Worm (Caenorhabditis elegans) whole organism, L2 larva: Measurements from ENCODE around the gene set-25.

Experiments used
- C34F6.9 ChIP-seq: fragments of 150-350 bp; optimal IDR thresholded peaks from 2 replicates; lab custom pipeline; 2014; ENCODE audit warnings: missing biosample characterization, missing genetic modification characterization
- F13H6.1 ChIP-seq: sonication (generic microtip); optimal IDR thresholded peaks from 2 replicates; lab custom pipeline; 2016; ENCODE audit warnings: missing genetic modification characterization, missing compliant biosample characterization
- R02D3.7 ChIP-seq: fragments of 150-350 bp; optimal IDR thresholded peaks from 2 replicates; lab custom pipeline; 2014; ENCODE audit warnings: missing biosample characterization, missing genetic modification characterization
- Y55F3AM.14 ChIP-seq: fragments of 200-800 bp; sonication (Bioruptor generic); optimal IDR thresholded peaks from 2 replicates; lab custom pipeline; 2018; ENCODE audit warnings: mild to moderate bottlenecking, missing genetic modification characterization, missing compliant biosample characterization
- ZK546.5 ChIP-seq: sonication (generic microtip); optimal IDR thresholded peaks from 2 replicates; lab custom pipeline; 2017; ENCODE audit warnings: missing biosample characterization, missing genetic modification characterization
- alr-1 ChIP-seq: fragments of 150-350 bp; optimal IDR thresholded peaks from 2 replicates; lab custom pipeline; 2014; ENCODE audit warnings: missing biosample characterization, missing genetic modification characterization
- aly-2 ChIP-seq: fragments of 150-350 bp; optimal IDR thresholded peaks from 2 replicates; lab custom pipeline; 2014; ENCODE audit warnings: missing biosample characterization, missing genetic modification characterization
- ama-1 ChIP-seq: fragments of 150-350 bp; optimal IDR thresholded peaks from 2 replicates; lab custom pipeline; 2018; ENCODE audit warnings: inconsistent platforms
- blmp-1 ChIP-seq: sonication (generic microtip); optimal IDR thresholded peaks from 2 replicates; lab custom pipeline; 2017; ENCODE audit warnings: missing genetic modification characterization, mild to moderate bottlenecking, missing compliant biosample characterization, antibody characterized with exemption, moderate library complexity; ENCODE audit not compliant: insufficient read depth
- ceh-16 ChIP-seq: fragments of 150-350 bp; optimal IDR thresholded peaks from 2 replicates; lab custom pipeline; 2014; ENCODE audit warnings: missing biosample characterization, missing genetic modification characterization
- ceh-82 ChIP-seq: fragments of 150-350 bp; optimal IDR thresholded peaks from 2 replicates; lab custom pipeline; 2014; ENCODE audit warnings: missing biosample characterization, missing genetic modification characterization
- crh-2 ChIP-seq: sonication (generic microtip); optimal IDR thresholded peaks from 2 replicates; lab custom pipeline; 2017; ENCODE audit warnings: missing biosample characterization, missing genetic modification characterization
- dmd-4 ChIP-seq: sonication (generic microtip); optimal IDR thresholded peaks from 2 replicates; lab custom pipeline; 2017; ENCODE audit warnings: missing biosample characterization, missing genetic modification characterization
- egl-27 ChIP-seq: sonication (generic microtip); optimal IDR thresholded peaks from 3 replicates; lab custom pipeline; 2017; ENCODE audit warnings: missing biosample characterization, missing genetic modification reagents, missing genetic modification characterization
- elt-1 ChIP-seq: fragments of 150-350 bp; optimal IDR thresholded peaks from 2 replicates; lab custom pipeline; 2014; ENCODE audit warnings: missing biosample characterization, missing genetic modification characterization
- elt-3 ChIP-seq: sonication (generic microtip); optimal IDR thresholded peaks from 2 replicates; lab custom pipeline; 2017; ENCODE audit warnings: missing biosample characterization, missing genetic modification characterization
- fos-1 ChIP-seq: fragments of 150-350 bp; optimal IDR thresholded peaks from 2 replicates; lab custom pipeline; 2014; ENCODE audit warnings: missing biosample characterization, missing genetic modification characterization
- gmeb-1 ChIP-seq: fragments of 150-350 bp; optimal IDR thresholded peaks from 2 replicates; lab custom pipeline; 2014; ENCODE audit warnings: missing biosample characterization, missing genetic modification characterization
- lin-11 ChIP-seq: fragments of 150-350 bp; sonication (generic microtip); optimal IDR thresholded peaks from 2 replicates; lab custom pipeline; 2014; ENCODE audit warnings: missing biosample characterization, missing genetic modification characterization, inconsistent platforms, mixed read lengths
- lin-13 ChIP-seq: fragments of 150-350 bp; optimal IDR thresholded peaks from 2 replicates; lab custom pipeline; 2014; ENCODE audit warnings: missing biosample characterization, missing genetic modification reagents, missing genetic modification characterization
- lin-39 ChIP-seq: fragments of 150-350 bp; optimal IDR thresholded peaks from 2 replicates; lab custom pipeline; 2014; ENCODE audit warnings: missing biosample characterization, missing genetic modification reagents, missing genetic modification characterization
- lsy-2 ChIP-seq, 2 experiments: fragments of 150-350 bp in 1 of 2; sonication (generic microtip) in 1 of 2; optimal IDR thresholded peaks; 2 replicates each; lab custom pipeline; 2014 to 2017; ENCODE audit warnings: missing biosample characterization in 2 of 2, missing genetic modification characterization in 2 of 2
- mab-5 ChIP-seq: fragments of 150-350 bp; optimal IDR thresholded peaks from 2 replicates; lab custom pipeline; 2014; ENCODE audit warnings: missing biosample characterization, missing genetic modification characterization
- mbf-1 ChIP-seq: sonication (generic microtip); optimal IDR thresholded peaks from 2 replicates; lab custom pipeline; 2017; ENCODE audit warnings: missing biosample characterization, missing genetic modification characterization
- mdl-1 ChIP-seq, 2 experiments: fragments of 150-350 bp in 1 of 2; sonication (generic microtip) in 1 of 2; optimal IDR thresholded peaks; 2 replicates each; lab custom pipeline; 2017; ENCODE audit warnings: missing biosample characterization in 2 of 2, missing genetic modification characterization in 2 of 2
- nhr-10 ChIP-seq: sonication (generic microtip); optimal IDR thresholded peaks from 2 replicates; lab custom pipeline; 2017; ENCODE audit warnings: missing biosample characterization, missing genetic modification characterization
- nhr-11 ChIP-seq: fragments of 150-350 bp; optimal IDR thresholded peaks from 2 replicates; lab custom pipeline; 2014; ENCODE audit warnings: missing biosample characterization, missing genetic modification characterization
- nhr-12 ChIP-seq: fragments of 150-350 bp; optimal IDR thresholded peaks from 2 replicates; lab custom pipeline; 2014; ENCODE audit warnings: missing biosample characterization, missing genetic modification characterization
- nhr-129 ChIP-seq: fragments of 150-350 bp; optimal IDR thresholded peaks from 2 replicates; lab custom pipeline; 2014; ENCODE audit warnings: missing biosample characterization, missing genetic modification characterization
- nhr-21 ChIP-seq: fragments of 150-350 bp; optimal IDR thresholded peaks from 2 replicates; lab custom pipeline; 2014; ENCODE audit warnings: missing biosample characterization, missing genetic modification characterization
- nhr-23 ChIP-seq: fragments of 150-350 bp; optimal IDR thresholded peaks from 2 replicates; lab custom pipeline; 2014; ENCODE audit warnings: missing biosample characterization, missing genetic modification reagents, missing genetic modification characterization
- nhr-237 ChIP-seq: fragments of 150-350 bp; optimal IDR thresholded peaks from 2 replicates; lab custom pipeline; 2014; ENCODE audit warnings: missing biosample characterization, missing genetic modification characterization
- nhr-25 ChIP-seq: fragments of 150-350 bp; sonication (generic microtip); optimal IDR thresholded peaks from 3 replicates; lab custom pipeline; 2014; ENCODE audit warnings: missing biosample characterization, missing genetic modification characterization
- nhr-6 ChIP-seq: fragments of 150-350 bp; optimal IDR thresholded peaks from 2 replicates; lab custom pipeline; 2014; ENCODE audit warnings: missing biosample characterization, missing genetic modification characterization
- nhr-77 ChIP-seq: fragments of 150-350 bp; optimal IDR thresholded peaks from 2 replicates; lab custom pipeline; 2014; ENCODE audit warnings: missing biosample characterization, missing genetic modification characterization
- peb-1 ChIP-seq: fragments of 150-350 bp; optimal IDR thresholded peaks from 2 replicates; lab custom pipeline; 2014; ENCODE audit warnings: missing biosample characterization, missing genetic modification characterization
- sem-4 ChIP-seq: fragments of 150-350 bp; optimal IDR thresholded peaks from 2 replicates; lab custom pipeline; 2014; ENCODE audit warnings: missing biosample characterization, missing genetic modification reagents, missing genetic modification characterization
- skn-1 ChIP-seq: sonication (generic microtip); optimal IDR thresholded peaks from 2 replicates; lab custom pipeline; 2017; ENCODE audit warnings: missing biosample characterization, missing genetic modification characterization
- sma-3 ChIP-seq: sonication (generic microtip); optimal IDR thresholded peaks from 2 replicates; lab custom pipeline; 2016; ENCODE audit warnings: missing genetic modification reagents, missing genetic modification characterization, missing compliant biosample characterization
- sma-9 ChIP-seq, 2 experiments: fragments of 150-350 bp in 1 of 2; sonication (generic microtip) in 1 of 2; optimal IDR thresholded peaks; 2 replicates each; lab custom pipeline; 2014 to 2016; ENCODE audit warnings: missing genetic modification characterization in 2 of 2, mild to moderate bottlenecking in 1 of 2, missing biosample characterization in 1 of 2, missing compliant biosample characterization in 1 of 2, missing genetic modification reagents in 1 of 2, moderate library complexity in 1 of 2
- snpc-4 ChIP-seq: fragments of 150-350 bp; optimal IDR thresholded peaks from 2 replicates; lab custom pipeline; 2014; ENCODE audit warnings: missing biosample characterization, missing genetic modification characterization
- unc-39 ChIP-seq: fragments of 150-350 bp; optimal IDR thresholded peaks from 2 replicates; lab custom pipeline; 2014; ENCODE audit warnings: missing biosample characterization, missing genetic modification characterization
- unc-55 ChIP-seq: fragments of 150-350 bp; sonication (generic microtip); optimal IDR thresholded peaks from 3 replicates; lab custom pipeline; 2014; ENCODE audit warnings: missing biosample characterization, missing genetic modification reagents, missing genetic modification characterization
- unc-62 ChIP-seq: fragments of 150-350 bp; optimal IDR thresholded peaks from 2 replicates; lab custom pipeline; 2014; ENCODE audit warnings: missing biosample characterization, missing genetic modification reagents, missing genetic modification characterization
- zag-1 ChIP-seq: fragments of 150-350 bp; optimal IDR thresholded peaks from 2 replicates; lab custom pipeline; 2014; ENCODE audit warnings: missing biosample characterization, missing genetic modification characterization
- ztf-1 ChIP-seq: fragments of 200-800 bp; sonication (Bioruptor generic); conservative IDR thresholded peaks from 2 replicates; pipeline ENCODE4 v1.3.6; 2022; ENCODE audit warnings: missing genetic modification characterization, missing compliant biosample characterization
- ztf-11 ChIP-seq: sonication (generic microtip); optimal IDR thresholded peaks from 2 replicates; lab custom pipeline; 2017; ENCODE audit warnings: missing biosample characterization, missing genetic modification characterization
- ztf-4 ChIP-seq: fragments of 150-350 bp; optimal IDR thresholded peaks from 2 replicates; lab custom pipeline; 2014; ENCODE audit warnings: missing biosample characterization, missing genetic modification characterization

The set-25 gene

ce11 chrIII:13268856-13269255, 24.0 kb downstream of the set-25 start, which contains the start of gene cpf-2:
Gene cpf-2, minus strand, starts transcription at chrIII:13268883.
- TF ChIP-seq fos-1 (tag; lab: Kevin White, UChicago) (peak; percentile 39), nhr-10 (tag; lab: Kevin White, UChicago) (peak; percentile 27), ceh-16 (peak; percentile 70), nhr-11 (tag; lab: Kevin White, UChicago) (no peak), elt-1 (tag; lab: Kevin White, UChicago) (no peak), lin-13 (peak; percentile 77), C34F6.9 (tag; lab: Kevin White, UChicago) (peak; percentile 80), sma-9 (GFP tag; optimal IDR thresholded peaks at IDR 0.05; lab: Kevin White, UChicago) (peak; percentile 74), sma-9 (tag; optimal IDR thresholded peaks at IDR 0.05; lab: Kevin White, UChicago) (no peak), nhr-6 (tag; lab: Kevin White, UChicago) (peak; percentile 43), ama-1 (lab: Kevin White, UChicago) (no peak), R02D3.7 (no peak), egl-27 (tag; lab: Kevin White, UChicago) (no peak), blmp-1 (peak; percentile 14), zag-1 (tag; lab: Kevin White, UChicago) (no peak), unc-62 (GFP tag; lab: Kevin White, UChicago) (no peak), sma-3 (GFP tag; lab: Kevin White, UChicago) (peak; percentile 76), lin-11 (tag; lab: Kevin White, UChicago) (peak; percentile 82), Y55F3AM.14 (GFP tag; lab: Kevin White, UChicago) (no peak), nhr-21 (tag; lab: Kevin White, UChicago) (peak; percentile 77), mab-5 (tag; lab: Kevin White, UChicago) (no peak), snpc-4 (no peak), aly-2 (tag; lab: Kevin White, UChicago) (no peak), crh-2 (peak; percentile 82), gmeb-1 (tag; lab: Kevin White, UChicago) (peak; percentile 85), ztf-1 (GFP tag; lab: Robert Waterston, UW) (no peak), ztf-4 (tag; lab: Kevin White, UChicago) (no peak), nhr-25 (peak; percentile 71), F13H6.1 (tag; lab: Kevin White, UChicago) (peak; percentile 84), ceh-82 (tag; lab: Kevin White, UChicago) (no peak), skn-1 (tag; lab: Kevin White, UChicago) (peak; percentile 39), lsy-2 (tag; optimal IDR thresholded peaks at IDR 0.05; lab: Kevin White, UChicago) (peak; percentile 66 to 83), nhr-129 (tag; lab: Kevin White, UChicago) (peak; percentile 84), mbf-1 (no peak), elt-3 (tag; lab: Kevin White, UChicago) (no peak), nhr-237 (tag; lab: Kevin White, UChicago) (no peak), peb-1 (tag; lab: Kevin White, UChicago) (no peak), alr-1 (tag; lab: Kevin White, UChicago) (no peak), ztf-11 (tag; lab: Kevin White, UChicago) (peak; percentile 3), sem-4 (tag; lab: Kevin White, UChicago) (peak; percentile 74), ZK546.5 (tag; lab: Kevin White, UChicago) (no peak), nhr-77 (tag; lab: Kevin White, UChicago) (peak; percentile 8), unc-55 (peak; percentile 78), nhr-23 (tag; lab: Kevin White, UChicago) (no peak), dmd-4 (tag; lab: Kevin White, UChicago) (no peak), unc-39 (no peak), lin-39 (tag; lab: Kevin White, UChicago) (no peak), nhr-12 (tag; lab: Kevin White, UChicago) (no peak), mdl-1 (tag; optimal IDR thresholded peaks at IDR 0.05; lab: Kevin White, UChicago) (no peak)
- TF ChIP-seq, all 48 proteins: peak for 22
